Worm (Caenorhabditis elegans): ENCODE results near the gene rpl-15.

The rpl-15 gene

DNA sequence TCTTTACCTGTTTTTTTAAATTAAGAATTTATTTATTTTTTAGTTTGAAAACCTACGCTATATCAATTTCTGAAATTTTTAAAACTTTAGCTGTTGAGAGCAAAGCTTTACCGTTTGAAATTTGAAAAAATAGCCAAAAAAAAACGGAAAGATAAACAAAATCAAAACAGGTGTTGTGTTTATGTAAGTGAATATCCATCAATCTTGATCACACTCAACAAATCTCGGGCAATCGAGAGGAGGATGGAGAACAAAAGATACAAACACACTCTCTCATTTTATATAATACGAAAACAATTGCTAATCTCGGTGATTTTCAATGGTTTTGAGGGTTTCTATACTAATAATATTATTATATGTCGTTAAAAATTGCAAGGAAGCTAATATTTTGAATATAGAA lies 7.2 kb upstream of the rpl-15 start:
- TF ChIP-seq mab-9 (GFP tag; IDR thresholded peaks at IDR 0.05) = no peak
- TF ChIP-seq nhr-47 (tag; optimal IDR thresholded peaks at IDR 0.05) = no peak
- TF ChIP-seq blmp-1 (tag; optimal IDR thresholded peaks at IDR 0.05) = peak; percentile 15
- TF ChIP-seq ceh-88 (GFP tag; IDR thresholded peaks at IDR 0.05) = no peak
- TF ChIP-seq mef-2 (tag; optimal IDR thresholded peaks at IDR 0.05) = no peak
- TF ChIP-seq lin-39 (tag; optimal IDR thresholded peaks at IDR 0.05) = peak; percentile 20
- TF ChIP-seq dsc-1 (tag; optimal IDR thresholded peaks at IDR 0.05) = peak; percentile 61

DNA sequence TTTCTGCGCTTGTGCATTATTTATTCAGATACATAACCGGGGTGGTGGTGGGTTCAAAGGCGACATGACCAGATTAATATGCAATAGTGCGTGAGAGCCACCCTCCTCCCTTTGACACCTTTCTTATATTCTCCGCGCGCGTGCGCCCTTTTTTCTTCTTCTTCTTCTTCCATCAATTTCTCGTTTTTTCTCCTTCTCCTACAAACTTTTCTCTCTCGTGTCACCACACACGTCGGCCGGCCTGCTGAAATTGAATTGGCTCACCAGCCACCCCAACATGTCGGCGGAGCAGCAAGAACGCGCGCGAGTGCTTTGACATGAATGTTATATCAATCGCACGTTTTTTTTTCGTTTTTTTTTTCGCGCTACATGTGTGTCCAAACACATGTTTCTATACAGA lies 5.2 kb upstream of the rpl-15 start:
- peak; percentile 0 for TF ChIP-seq egl-13 (tag; optimal IDR thresholded peaks at IDR 0.05)
- no peak for TF ChIP-seq egl-27 (tag; optimal IDR thresholded peaks at IDR 0.05)
- no peak for TF ChIP-seq hlh-4 (tag; optimal IDR thresholded peaks at IDR 0.05)
- no peak for TF ChIP-seq nhr-85 (tag)
- no peak for TF ChIP-seq lin-39 (tag; optimal IDR thresholded peaks at IDR 0.05)
- TF ChIP-seq fkh-8 (tag; optimal IDR thresholded peaks at IDR 0.05) = peak; percentile 67
- TF ChIP-seq unc-86 (tag; optimal IDR thresholded peaks at IDR 0.05) = peak; percentile 64
- TF ChIP-seq mef-2 (tag; optimal IDR thresholded peaks at IDR 0.05) = no peak
- peak; percentile 64 for TF ChIP-seq lin-14 (GFP tag; optimal IDR thresholded peaks at IDR 0.05)
- TF ChIP-seq lin-13 (GFP tag; optimal IDR thresholded peaks at IDR 0.05) = no peak
- no peak for TF ChIP-seq pqm-1 (tag; optimal IDR thresholded peaks at IDR 0.05)
- no peak for TF ChIP-seq unc-62 (GFP tag; optimal IDR thresholded peaks at IDR 0.05)
- no peak for TF ChIP-seq hpl-2 (GFP tag; optimal IDR thresholded peaks at IDR 0.05)
- no peak for TF ChIP-seq unc-130 (tag; optimal IDR thresholded peaks at IDR 0.05)
- TF ChIP-seq nhr-71 (tag; optimal IDR thresholded peaks at IDR 0.05) = peak; percentile 33
- TF ChIP-seq C16A3.4 (tag; optimal IDR thresholded peaks at IDR 0.05) = no peak
- no peak for TF ChIP-seq C34B4.2 (tag; optimal IDR thresholded peaks at IDR 0.05)
- no peak for TF ChIP-seq ztf-4 (tag; optimal IDR thresholded peaks at IDR 0.05)
- TF ChIP-seq nhr-84 (tag; optimal IDR thresholded peaks at IDR 0.05) = no peak
- peak; percentile 33 for TF ChIP-seq dsc-1 (tag; optimal IDR thresholded peaks at IDR 0.05)
- TF ChIP-seq unc-30 (tag; optimal IDR thresholded peaks at IDR 0.05) = no peak
- peak in 1 of 3 experiments; percentile 42 for TF ChIP-seq ceh-82 (tag; optimal IDR thresholded peaks at IDR 0.05)
- TF ChIP-seq snu-23 (GFP tag; optimal IDR thresholded peaks at IDR 0.05) = peak; percentile 4
- TF ChIP-seq lsy-2 (tag; optimal IDR thresholded peaks at IDR 0.05) = peak in 1 of 2 experiments; percentile 32
- TF ChIP-seq tlp-1 (tag; optimal IDR thresholded peaks at IDR 0.05) = no peak
- TF ChIP-seq nhr-47 (tag; optimal IDR thresholded peaks at IDR 0.05) = peak; percentile 42
- no peak for TF ChIP-seq isw-1 (GFP tag; IDR thresholded peaks at IDR 0.05)
- TF ChIP-seq ceh-8 (GFP tag; optimal IDR thresholded peaks at IDR 0.05) = no peak
- peak; percentile 7 for TF ChIP-seq fkh-10 (GFP tag; optimal IDR thresholded peaks at IDR 0.05)
- no peak for TF ChIP-seq lin-35 (GFP tag; optimal IDR thresholded peaks at IDR 0.05)

DNA sequence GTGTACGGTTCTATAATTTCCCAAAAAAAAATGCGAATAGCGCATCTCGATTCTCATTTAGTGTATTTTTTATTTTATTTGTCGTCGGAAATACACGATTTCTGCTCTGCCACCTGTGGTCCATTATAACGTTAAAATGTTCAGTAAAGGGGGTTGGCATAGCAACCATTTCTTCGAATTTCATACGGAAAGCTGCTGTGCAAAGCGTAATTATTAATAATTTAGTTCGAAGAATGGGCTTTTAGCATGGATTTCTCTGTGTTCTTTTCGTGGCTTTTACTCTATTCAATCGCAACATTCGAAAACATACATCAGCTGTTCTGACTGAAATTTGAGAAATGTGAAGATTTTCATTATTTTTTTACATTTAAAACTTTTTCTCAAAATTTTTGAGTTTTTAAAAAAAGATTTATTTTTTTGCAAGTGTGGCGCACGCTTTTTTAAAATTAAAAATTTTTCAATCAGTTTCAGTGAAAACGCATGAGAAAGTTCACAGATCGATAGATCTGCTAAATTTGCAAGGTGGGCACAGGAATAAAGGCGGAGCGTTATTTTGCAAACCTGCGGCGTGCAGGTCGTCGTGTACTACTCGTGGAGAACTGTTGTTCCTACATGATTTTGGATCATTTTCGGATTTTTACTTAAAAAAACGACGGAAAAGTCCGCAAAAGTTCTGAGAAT lies 4.3 kb upstream of the rpl-15 start:
- TF ChIP-seq snu-23 (GFP tag; optimal IDR thresholded peaks at IDR 0.05) = no peak
- peak; percentile 18 for TF ChIP-seq fkh-8 (tag; optimal IDR thresholded peaks at IDR 0.05)
- TF ChIP-seq zip-4 (GFP tag; optimal IDR thresholded peaks at IDR 0.05) = no peak
- TF ChIP-seq mep-1 (tag; optimal IDR thresholded peaks at IDR 0.05) = peak; percentile 14
- peak in 1 of 2 experiments; percentile 21 for TF ChIP-seq lin-35 (GFP tag; optimal IDR thresholded peaks at IDR 0.05)
- no peak for TF ChIP-seq sptf-1 (tag; optimal IDR thresholded peaks at IDR 0.05)

DNA sequence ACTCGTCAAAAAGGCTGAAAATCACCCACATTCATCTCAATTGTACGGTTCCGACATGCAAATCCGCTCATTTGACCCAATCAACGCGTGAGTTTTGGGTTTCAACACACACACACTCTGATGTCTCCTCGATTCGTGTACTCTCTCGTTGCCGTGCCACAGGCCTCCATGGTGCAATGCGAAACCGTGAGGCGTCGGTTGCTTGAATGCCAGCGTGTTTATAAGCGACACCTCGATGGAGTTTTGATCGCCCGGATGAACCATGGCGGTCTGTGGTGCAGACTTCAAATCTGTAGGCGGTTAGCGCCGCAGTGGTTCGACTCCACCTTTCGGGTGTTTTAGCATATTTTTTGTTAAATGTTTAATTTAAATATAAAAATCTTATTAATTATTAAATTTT lies 3.6 kb upstream of the rpl-15 start:
- TF ChIP-seq isw-1 (GFP tag; IDR thresholded peaks at IDR 0.05) (peak; percentile 21; the same call in 1 of the 2 replicates), ztf-11 (tag; optimal IDR thresholded peaks at IDR 0.05) (peak in 1 of 2 experiments; percentile 29), nhr-28 (tag; optimal IDR thresholded peaks at IDR 0.05) (no peak), lsy-2 (tag; optimal IDR thresholded peaks at IDR 0.05) (peak; percentile 86 to 88), zip-4 (GFP tag; optimal IDR thresholded peaks at IDR 0.05) (peak; percentile 63), sox-4 (tag; optimal IDR thresholded peaks at IDR 0.05) (peak; percentile 23), irx-1 (tag; optimal IDR thresholded peaks at IDR 0.05) (peak; percentile 40), nhr-76 (tag; optimal IDR thresholded peaks at IDR 0.05) (no peak), rnt-1 (tag; optimal IDR thresholded peaks at IDR 0.05) (peak; percentile 94), unc-130 (tag; optimal IDR thresholded peaks at IDR 0.05) (peak; percentile 27), nhr-47 (tag; optimal IDR thresholded peaks at IDR 0.05) (peak; percentile 89), tlp-1 (tag; optimal IDR thresholded peaks at IDR 0.05) (no peak), unc-30 (tag; optimal IDR thresholded peaks at IDR 0.05) (no peak), ama-1 (optimal IDR thresholded peaks at IDR 0.05) (peak; percentile 68), lir-3 (tag; optimal IDR thresholded peaks at IDR 0.05; ENCODE audit: poor library complexity) (peak; percentile 53), nhr-12 (tag; optimal IDR thresholded peaks at IDR 0.05) (no peak), pqm-1 (tag; optimal IDR thresholded peaks at IDR 0.05) (no peak), skn-1 (tag; optimal IDR thresholded peaks at IDR 0.05) (peak; percentile 35), fkh-8 (tag; optimal IDR thresholded peaks at IDR 0.05) (peak; percentile 59), unc-86 (tag; optimal IDR thresholded peaks at IDR 0.05) (peak; percentile 51), F16B12.6 (tag; optimal IDR thresholded peaks at IDR 0.05) (peak; percentile 27)

Data from whole organism, L1 larva.